Worm (Caenorhabditis elegans) whole organism, L4 larva: Measurements from ENCODE around the gene cyn-9.

ENCODE experiments used
- F49E8.2 ChIP-seq: sonication (generic microtip); optimal IDR thresholded peaks from 2 replicates; lab custom pipeline; 2016; ENCODE audit warnings: missing compliant biosample characterization, mild to moderate bottlenecking, missing genetic modification characterization, borderline replicate concordance
- dpl-1 ChIP-seq: fragments of 150-350 bp; optimal IDR thresholded peaks from 2 replicates; lab custom pipeline; 2014; ENCODE audit warnings: missing biosample characterization, missing genetic modification reagents, missing genetic modification characterization
- dve-1 ChIP-seq: sonication (generic microtip); optimal IDR thresholded peaks from 2 replicates; lab custom pipeline; 2017; ENCODE audit warnings: antibody characterized with exemption, mild to moderate bottlenecking, missing genetic modification characterization, missing compliant biosample characterization; ENCODE audit not compliant: insufficient read depth
- lin-15B ChIP-seq: fragments of 150-350 bp; sonication (generic microtip); optimal IDR thresholded peaks from 3 replicates; lab custom pipeline; 2014; ENCODE audit warnings: missing biosample characterization, missing genetic modification characterization
- lir-3 ChIP-seq: sonication (generic microtip); optimal IDR thresholded peaks from 2 replicates; lab custom pipeline; 2016; ENCODE audit warnings: mild to moderate bottlenecking, missing genetic modification characterization, missing compliant biosample characterization
- lsy-2 ChIP-seq, 2 experiments: fragments of 150-350 bp in 1 of 2; sonication (generic microtip) in 1 of 2; optimal IDR thresholded peaks; 2 replicates each; lab custom pipeline; 2014 to 2017; ENCODE audit warnings: missing biosample characterization in 2 of 2, missing genetic modification characterization in 2 of 2
- mxl-2 ChIP-seq: fragments of 200-800 bp; sonication (Bioruptor generic); conservative IDR thresholded peaks from 2 replicates; pipeline ENCODE4 v1.3.6; 2022; ENCODE audit warnings: missing genetic modification reagents, missing genetic modification characterization, missing compliant biosample characterization
- nhr-102 ChIP-seq: sonication (generic microtip); optimal IDR thresholded peaks from 2 replicates; lab custom pipeline; 2016; ENCODE audit warnings: mild to moderate bottlenecking, missing genetic modification characterization, moderate library complexity, missing compliant biosample characterization
- nhr-11 ChIP-seq: fragments of 150-350 bp; optimal IDR thresholded peaks from 2 replicates; lab custom pipeline; 2014; ENCODE audit warnings: missing biosample characterization, missing genetic modification characterization
- nhr-41 ChIP-seq: fragments of 200-800 bp; sonication (Bioruptor generic); IDR thresholded peaks from 2 replicates; pipeline ENCODE4 v1.3.6; 2022; ENCODE audit warnings: missing genetic modification reagents, missing genetic modification characterization, missing compliant biosample characterization
- nhr-6 ChIP-seq: fragments of 150-350 bp; optimal IDR thresholded peaks from 2 replicates; lab custom pipeline; 2014; ENCODE audit warnings: missing biosample characterization, missing genetic modification characterization
- pqm-1 ChIP-seq: sonication (generic microtip); optimal IDR thresholded peaks from 2 replicates; lab custom pipeline; 2017; ENCODE audit warnings: missing biosample characterization, missing genetic modification characterization
- skn-1 ChIP-seq: fragments of 150-350 bp; optimal IDR thresholded peaks from 2 replicates; lab custom pipeline; 2014; ENCODE audit warnings: missing biosample characterization, missing genetic modification characterization
- tra-1 ChIP-seq: fragments of 200-800 bp; sonication (Bioruptor generic); IDR thresholded peaks from 2 replicates; pipeline ENCODE4 v1.3.6; 2022; ENCODE audit warnings: missing genetic modification reagents, missing genetic modification characterization, missing compliant biosample characterization

ce11 chrIII:3745138-3745537 is 45.7 kb upstream of the cyn-9 start, which contains the start of gene lin-48:
- TF ChIP-seq dve-1 (tag; lab: Kevin White, UChicago) (no peak), nhr-11 (tag; lab: Kevin White, UChicago) (no peak), lir-3 (no peak), nhr-6 (no peak), dpl-1 (GFP tag; lab: Kevin White, UChicago) (no peak), pqm-1 (tag; lab: Kevin White, UChicago) (no peak), skn-1 (tag; lab: Kevin White, UChicago) (no peak), mxl-2 (GFP tag; lab: Robert Waterston, UW) (no peak), tra-1 (GFP tag; lab: Robert Waterston, UW) (no peak), lin-15B (tag; lab: Kevin White, UChicago) (no peak), nhr-41 (GFP tag; lab: Robert Waterston, UW) (no peak), nhr-102 (no peak), lsy-2 (tag; optimal IDR thresholded peaks at IDR 0.05; lab: Kevin White, UChicago) (no peak), F49E8.2 (no peak)
